Fruit fly (Drosophila melanogaster) whole organism, adult: Measurements from ENCODE around the gene Sp212.

Experiments used
- CG11617 ChIP-seq: fragments of 200-800 bp; sonication (Bioruptor generic); optimal IDR thresholded peaks from 2 replicates; lab custom pipeline; 2017; ENCODE audit warnings: mild to moderate bottlenecking, missing biosample characterization, missing genetic modification reagents, missing genetic modification characterization
- CG12768 ChIP-seq: fragments of 200-800 bp; sonication (Bioruptor generic); optimal IDR thresholded peaks from 2 replicates; lab custom pipeline; 2017; ENCODE audit warnings: missing biosample characterization, missing genetic modification characterization, mild to moderate bottlenecking, moderate library complexity, missing genetic modification reagents
- CG14711 ChIP-seq: fragments of 200-800 bp; sonication (Bioruptor generic); optimal IDR thresholded peaks from 2 replicates; lab custom pipeline; 2018; ENCODE audit warnings: missing biosample characterization, mild to moderate bottlenecking, missing genetic modification characterization, moderate library complexity
- CG1620 ChIP-seq: fragments of 200-800 bp; sonication (Bioruptor generic); optimal IDR thresholded peaks from 2 replicates; lab custom pipeline; 2016; ENCODE audit warnings: missing biosample characterization, missing genetic modification characterization
- CG33017 ChIP-seq: fragments of 200-800 bp; sonication (Bioruptor generic); optimal IDR thresholded peaks from 2 replicates; lab custom pipeline; 2018; ENCODE audit warnings: missing biosample characterization, mild to moderate bottlenecking, missing genetic modification characterization, moderate library complexity
- CG5204 ChIP-seq: fragments of 200-800 bp; sonication (Bioruptor generic); optimal IDR thresholded peaks from 2 replicates; lab custom pipeline; 2016; ENCODE audit warnings: missing biosample characterization, missing genetic modification characterization
- CG7045 ChIP-seq: fragments of 200-800 bp; sonication (Bioruptor generic); optimal IDR thresholded peaks from 2 replicates; lab custom pipeline; 2017; ENCODE audit warnings: missing biosample characterization, mild to moderate bottlenecking, missing genetic modification characterization
- CG7101 ChIP-seq: fragments of 200-800 bp; sonication (Bioruptor generic); optimal IDR thresholded peaks from 2 replicates; lab custom pipeline; 2018; ENCODE audit warnings: missing biosample characterization, mild to moderate bottlenecking, missing genetic modification characterization, moderate library complexity
- Clk ChIP-seq: fragments of 200-800 bp; sonication (Bioruptor generic); optimal IDR thresholded peaks from 2 replicates; lab custom pipeline; 2017; ENCODE audit warnings: missing biosample characterization, missing genetic modification characterization
- Crg-1 ChIP-seq: fragments of 200-800 bp; sonication (Bioruptor generic); optimal IDR thresholded peaks from 2 replicates; lab custom pipeline; 2016; ENCODE audit warnings: missing biosample characterization, missing genetic modification characterization
- Hr96 ChIP-seq: fragments of 200-800 bp; sonication (Bioruptor generic); optimal IDR thresholded peaks from 2 replicates; lab custom pipeline; 2016; ENCODE audit warnings: missing biosample characterization, missing genetic modification characterization
- Mnt ChIP-seq: fragments of 200-800 bp; sonication (Bioruptor generic); optimal IDR thresholded peaks from 2 replicates; lab custom pipeline; 2016; ENCODE audit warnings: missing biosample characterization, mild to moderate bottlenecking, missing genetic modification characterization
- bab1 ChIP-seq: fragments of 200-800 bp; sonication (Bioruptor generic); optimal IDR thresholded peaks from 3 replicates; lab custom pipeline; 2019; ENCODE audit warnings: missing biosample characterization, mild to moderate bottlenecking, missing genetic modification characterization, moderate library complexity
- cic ChIP-seq: fragments of 200-800 bp; sonication (Bioruptor generic); optimal IDR thresholded peaks from 2 replicates; lab custom pipeline; 2017; ENCODE audit warnings: missing biosample characterization, mild to moderate bottlenecking, missing genetic modification characterization, moderate library complexity
- cnc ChIP-seq, 2 experiments: fragments of >200 bp; optimal IDR thresholded peaks; 2 replicates each; lab custom pipeline; 2017
- kay ChIP-seq: fragments of 200-800 bp; sonication (Bioruptor generic); peaks from one replicate; lab custom pipeline; 2016; ENCODE audit warnings: missing biosample characterization, missing genetic modification characterization, borderline replicate concordance
- ovo ChIP-seq: fragments of 200-800 bp; sonication (Bioruptor generic); optimal IDR thresholded peaks from 2 replicates; lab custom pipeline; 2016; ENCODE audit warnings: missing biosample characterization, missing genetic modification characterization
- pad ChIP-seq: fragments of 200-800 bp; sonication (Bioruptor generic); optimal IDR thresholded peaks from 3 replicates; lab custom pipeline; 2017; ENCODE audit warnings: missing biosample characterization, missing genetic modification characterization, mild to moderate bottlenecking, moderate library complexity, missing genetic modification reagents
- tj ChIP-seq: fragments of 200-800 bp; sonication (Bioruptor generic); optimal IDR thresholded peaks from 3 replicates; lab custom pipeline; 2017; ENCODE audit warnings: missing biosample characterization, mild to moderate bottlenecking, missing genetic modification characterization, moderate library complexity
- toe ChIP-seq: fragments of 200-800 bp; sonication (Bioruptor generic); optimal IDR thresholded peaks from 2 replicates; lab custom pipeline; 2016; ENCODE audit warnings: missing biosample characterization, missing genetic modification characterization

Gene Sp212

dm6 chr3R:14229045-14229444 lies 5.1 kb upstream of the Sp212 start, which contains the start of gene CG9624:
CG9624 (minus strand) TSS chr3R:14229145.
- no peak for TF ChIP-seq Crg-1 (GFP tag; lab: Kevin White, UChicago)
- no peak for TF ChIP-seq Mnt (GFP tag; lab: Kevin White, UChicago)
- TF ChIP-seq tj (GFP tag; lab: Kevin White, UChicago) = no peak
- no peak for TF ChIP-seq ovo (GFP tag; lab: Kevin White, UChicago)
- TF ChIP-seq CG5204 (GFP tag; lab: Kevin White, UChicago) = no peak
- no peak for TF ChIP-seq cic (GFP tag; lab: Kevin White, UChicago)
- TF ChIP-seq pad (GFP tag; lab: Kevin White, UChicago) = no peak
- TF ChIP-seq CG14711 (tag; lab: Kevin White, UChicago) = no peak
- TF ChIP-seq CG7045 (GFP tag; lab: Kevin White, UChicago) = no peak
- no peak for TF ChIP-seq toe (GFP tag; lab: Kevin White, UChicago)
- no peak for TF ChIP-seq Hr96 (GFP tag; lab: Kevin White, UChicago)
- TF ChIP-seq kay (GFP tag; lab: Kevin White, UChicago) = no peak
- no peak for TF ChIP-seq Clk (GFP tag; lab: Kevin White, UChicago)
- no peak for TF ChIP-seq bab1 (GFP tag; lab: Kevin White, UChicago)
- TF ChIP-seq cnc (optimal IDR thresholded peaks at IDR 0.05; lab: Kevin White, UChicago) = no peak

dm6 chr3R:14226662-14227061 lies 2.7 kb upstream of the Sp212 start, which contains the start of gene CG9631:
CG9631 (minus strand) TSS chr3R:14226762.
- TF ChIP-seq pad (GFP tag; lab: Kevin White, UChicago) = no peak
- no peak for TF ChIP-seq CG33017 (tag; lab: Kevin White, UChicago)
- no peak for TF ChIP-seq CG5204 (GFP tag; lab: Kevin White, UChicago)
- peak; percentile 80 for TF ChIP-seq cic (GFP tag; lab: Kevin White, UChicago)
- TF ChIP-seq CG11617 = no peak

- TF ChIP-seq Crg-1 (GFP tag; lab: Kevin White, UChicago) (no peak), kay (GFP tag; lab: Kevin White, UChicago) (peak; percentile 24), Clk (GFP tag; lab: Kevin White, UChicago) (no peak)
These were observed 2.5 kb downstream of the Sp212 start, which contains the start of gene CG33109 for dm6 chr3R:14221484-14221883. CG33109 (minus strand) TSS chr3R:14221584.

dm6 chr3R:14220105-14220504 lies 3.9 kb downstream of the Sp212 start, which contains the start of gene CG31326:
CG31326 (minus strand) TSS chr3R:14220205.
- no peak for TF ChIP-seq pad (GFP tag; lab: Kevin White, UChicago)
- TF ChIP-seq Mnt (GFP tag; lab: Kevin White, UChicago) = peak; percentile 2
- peak; percentile 36 for TF ChIP-seq cic (GFP tag; lab: Kevin White, UChicago)

dm6 chr3R:14217839-14218238 lies 6.1 kb downstream of the Sp212 start, which contains the start of gene CG9649:
CG9649 (minus strand) TSS chr3R:14217882.
- TF ChIP-seq CG7045 (GFP tag; lab: Kevin White, UChicago) (peak; percentile 44), CG5204 (GFP tag; lab: Kevin White, UChicago) (peak; percentile 46), kay (GFP tag; lab: Kevin White, UChicago) (peak; percentile 71), tj (GFP tag; lab: Kevin White, UChicago) (peak; percentile 8), bab1 (GFP tag; lab: Kevin White, UChicago) (no peak), CG14711 (tag; lab: Kevin White, UChicago) (peak; percentile 64), CG33017 (tag; lab: Kevin White, UChicago) (peak; percentile 62), CG1620 (no peak), Clk (GFP tag; lab: Kevin White, UChicago) (no peak), Mnt (GFP tag; lab: Kevin White, UChicago) (no peak), CG12768 (peak; percentile 52), cnc (optimal IDR thresholded peaks at IDR 0.05; lab: Kevin White, UChicago) (no peak), Crg-1 (GFP tag; lab: Kevin White, UChicago) (no peak), CG11617 (no peak), ovo (GFP tag; lab: Kevin White, UChicago) (no peak), toe (GFP tag; lab: Kevin White, UChicago) (no peak), Hr96 (GFP tag; lab: Kevin White, UChicago) (no peak), cic (GFP tag; lab: Kevin White, UChicago) (peak; percentile 63), pad (GFP tag; lab: Kevin White, UChicago) (peak; percentile 14), CG7101 (tag; lab: Kevin White, UChicago) (peak; percentile 54)

- TF ChIP-seq cnc (optimal IDR thresholded peaks at IDR 0.05; lab: Kevin White, UChicago) (no peak), CG33017 (tag; lab: Kevin White, UChicago) (no peak), CG12768 (no peak), toe (GFP tag; lab: Kevin White, UChicago) (no peak), ovo (GFP tag; lab: Kevin White, UChicago) (no peak), kay (GFP tag; lab: Kevin White, UChicago) (no peak), CG7045 (GFP tag; lab: Kevin White, UChicago) (no peak), CG14711 (tag; lab: Kevin White, UChicago) (no peak), Clk (GFP tag; lab: Kevin White, UChicago) (no peak), Crg-1 (GFP tag; lab: Kevin White, UChicago) (no peak), Mnt (GFP tag; lab: Kevin White, UChicago) (no peak), CG1620 (no peak), CG5204 (GFP tag; lab: Kevin White, UChicago) (no peak), Hr96 (GFP tag; lab: Kevin White, UChicago) (no peak), bab1 (GFP tag; lab: Kevin White, UChicago) (no peak), cic (GFP tag; lab: Kevin White, UChicago) (no peak), CG7101 (tag; lab: Kevin White, UChicago) (no peak), pad (GFP tag; lab: Kevin White, UChicago) (no peak), CG11617 (no peak), tj (GFP tag; lab: Kevin White, UChicago) (no peak)
These were observed 9.2 kb downstream of the Sp212 start, which contains the start of gene Dop1R1 for dm6 chr3R:14214776-14215175. Dop1R1 (minus strand) TSS chr3R:14214810.
